Worm (Caenorhabditis elegans) whole organism, young adult: Measurements from ENCODE around the gene msp-10.
A peak's percentile ranks its signal among the peaks of the same experiment; 100 is the strongest.

Experiments used
- B0035.1 ChIP-seq: sonication (generic microtip); optimal IDR thresholded peaks from 2 replicates; lab custom pipeline; 2016; ENCODE audit warnings: missing genetic modification characterization, mild to moderate bottlenecking, missing compliant biosample characterization, missing genotype, missing genetic modification reagents
- C06A6.2 ChIP-seq: fragments of 200-800 bp; sonication (Bioruptor generic); conservative IDR thresholded peaks from 2 replicates; pipeline ENCODE4 v1.3.6; 2022; ENCODE audit warnings: missing genetic modification characterization, missing compliant biosample characterization
- C17E4.6 ChIP-seq: fragments of 200-800 bp; sonication (Bioruptor generic); IDR thresholded peaks from 2 replicates; pipeline ENCODE4 v1.3.6; 2022; ENCODE audit warnings: missing genetic modification reagents, missing genetic modification characterization, missing compliant biosample characterization
- F37B4.10 ChIP-seq: fragments of 200-800 bp; sonication (Bioruptor generic); IDR thresholded peaks from 2 replicates; pipeline ENCODE4 v1.3.6; 2022; ENCODE audit warnings: missing genetic modification characterization, missing compliant biosample characterization
- F49E8.2 ChIP-seq: sonication (generic microtip); optimal IDR thresholded peaks from 3 replicates; lab custom pipeline; 2017; ENCODE audit warnings: missing genetic modification characterization, mild to moderate bottlenecking, missing compliant biosample characterization, antibody characterized with exemption, moderate library complexity; ENCODE audit not compliant: insufficient read depth
- F55B11.4 ChIP-seq: sonication (generic microtip); optimal IDR thresholded peaks from 2 replicates; lab custom pipeline; 2016; ENCODE audit warnings: missing compliant biosample characterization, missing genetic modification characterization, borderline replicate concordance; ENCODE audit not compliant: insufficient read depth
- K11D2.4 ChIP-seq: fragments of 200-800 bp; sonication (Bioruptor generic); IDR thresholded peaks from 2 replicates; pipeline ENCODE4 v1.3.6; 2022; ENCODE audit warnings: missing genetic modification reagents, missing genetic modification characterization, missing compliant biosample characterization
- Y56A3A.18 ChIP-seq: fragments of 200-800 bp; sonication (Bioruptor generic); IDR thresholded peaks from 2 replicates; pipeline ENCODE4 v1.3.6; 2022; ENCODE audit warnings: missing genetic modification reagents, missing genetic modification characterization, missing compliant biosample characterization
- Y67H2A.10 ChIP-seq: fragments of 200-800 bp; sonication (Bioruptor generic); conservative IDR thresholded peaks from 2 replicates; pipeline ENCODE4 v1.3.6; 2022; ENCODE audit warnings: missing genetic modification reagents, missing genetic modification characterization, missing compliant biosample characterization
- Y95B8A.8 ChIP-seq: fragments of 200-800 bp; sonication (Bioruptor generic); IDR thresholded peaks from 2 replicates; pipeline ENCODE4 v1.3.6; 2022; ENCODE audit warnings: missing genetic modification reagents, missing genetic modification characterization, missing compliant biosample characterization
- aptf-3 ChIP-seq: fragments of 200-800 bp; sonication (Bioruptor generic); IDR thresholded peaks from 2 replicates; pipeline ENCODE4 v1.3.6; 2022; ENCODE audit warnings: missing genetic modification characterization, missing compliant biosample characterization
- athp-1 ChIP-seq: sonication (generic microtip); optimal IDR thresholded peaks from 2 replicates; lab custom pipeline; 2017; ENCODE audit warnings: mild to moderate bottlenecking, missing genetic modification characterization, missing compliant biosample characterization
- attf-3 ChIP-seq: fragments of 200-800 bp; sonication (Bioruptor generic); conservative IDR thresholded peaks from 2 replicates; pipeline ENCODE4 v1.3.6; 2022; ENCODE audit warnings: missing genetic modification reagents, missing genetic modification characterization, missing compliant biosample characterization
- attf-6 ChIP-seq: fragments of 200-800 bp; sonication (Bioruptor generic); IDR thresholded peaks from 2 replicates; pipeline ENCODE4 v1.3.6; 2022; ENCODE audit warnings: missing genetic modification reagents, missing genetic modification characterization, missing compliant biosample characterization
- bed-1 ChIP-seq: fragments of 200-800 bp; sonication (Bioruptor generic); IDR thresholded peaks from 2 replicates; pipeline ENCODE4 v1.3.6; 2022; ENCODE audit warnings: missing genetic modification reagents, missing genetic modification characterization, missing compliant biosample characterization
- ceh-27 ChIP-seq: fragments of 200-800 bp; sonication (Bioruptor generic); optimal IDR thresholded peaks from 2 replicates; lab custom pipeline; 2018; ENCODE audit warnings: mild to moderate bottlenecking, missing genetic modification characterization, moderate library complexity, missing compliant biosample characterization
- ceh-40 ChIP-seq: fragments of 200-800 bp; sonication (Bioruptor generic); IDR thresholded peaks from 2 replicates; pipeline ENCODE4 v1.3.6; 2022; ENCODE audit warnings: missing genetic modification characterization, missing compliant biosample characterization
- dpl-1 ChIP-seq: fragments of 150-350 bp; optimal IDR thresholded peaks from 2 replicates; lab custom pipeline; 2014; ENCODE audit warnings: missing biosample characterization, missing genetic modification reagents, missing genetic modification characterization
- egl-44 ChIP-seq: fragments of 200-800 bp; sonication (Bioruptor generic); IDR thresholded peaks from 2 replicates; pipeline ENCODE4 v1.3.6; 2022; ENCODE audit warnings: missing genetic modification reagents, missing genetic modification characterization, missing compliant biosample characterization
- egrh-3 ChIP-seq: fragments of 200-800 bp; sonication (Bioruptor generic); IDR thresholded peaks from 2 replicates; pipeline ENCODE4 v1.3.6; 2022; ENCODE audit warnings: missing genetic modification reagents, missing genetic modification characterization, missing compliant biosample characterization
- ekl-4 ChIP-seq: fragments of 200-800 bp; sonication (Bioruptor generic); IDR thresholded peaks from 2 replicates; pipeline ENCODE4 v1.3.6; 2022; ENCODE audit warnings: missing genetic modification reagents, missing genetic modification characterization, missing compliant biosample characterization
- fkh-3 ChIP-seq: sonication (generic microtip); optimal IDR thresholded peaks from 2 replicates; lab custom pipeline; 2016; ENCODE audit warnings: mild to moderate bottlenecking, missing genetic modification characterization, missing compliant biosample characterization
- hlh-12 ChIP-seq: sonication (generic microtip); optimal IDR thresholded peaks from 2 replicates; lab custom pipeline; 2016; ENCODE audit warnings: missing genetic modification characterization, missing compliant biosample characterization
- hlh-26 ChIP-seq: fragments of 200-800 bp; sonication (Bioruptor generic); conservative IDR thresholded peaks from 2 replicates; pipeline ENCODE4 v1.3.6; 2022; ENCODE audit warnings: missing genetic modification reagents, missing genetic modification characterization, missing compliant biosample characterization
- hmg-1.2 ChIP-seq: fragments of 200-800 bp; sonication (Bioruptor generic); IDR thresholded peaks from 2 replicates; pipeline ENCODE4 v1.3.6; 2022; ENCODE audit warnings: missing genetic modification reagents, missing genetic modification characterization, missing compliant biosample characterization
- hmg-20 ChIP-seq: fragments of 200-800 bp; sonication (Bioruptor generic); IDR thresholded peaks from 2 replicates; pipeline ENCODE4 v1.3.6; 2022; ENCODE audit warnings: missing genetic modification reagents, missing genetic modification characterization, missing compliant biosample characterization
- lin-54 ChIP-seq: fragments of 200-800 bp; sonication (Bioruptor generic); optimal IDR thresholded peaks from 2 replicates; lab custom pipeline; 2018; ENCODE audit warnings: mild to moderate bottlenecking, missing genetic modification characterization, missing compliant biosample characterization
- lsl-1 ChIP-seq: fragments of 200-800 bp; sonication (Bioruptor generic); optimal IDR thresholded peaks from 2 replicates; lab custom pipeline; 2018; ENCODE audit warnings: mild to moderate bottlenecking, missing genetic modification characterization, moderate library complexity, missing compliant biosample characterization
- lsy-27 ChIP-seq: sonication (generic microtip); optimal IDR thresholded peaks from 2 replicates; lab custom pipeline; 2017; ENCODE audit warnings: missing genetic modification characterization, mild to moderate bottlenecking, missing compliant biosample characterization, antibody characterized with exemption, missing genotype, borderline replicate concordance; ENCODE audit not compliant: insufficient read depth
- madf-6 ChIP-seq: fragments of 200-800 bp; sonication (Bioruptor generic); IDR thresholded peaks from 2 replicates; pipeline ENCODE4 v1.3.6; 2022; ENCODE audit warnings: missing genetic modification reagents, missing genetic modification characterization, missing compliant biosample characterization
- mcd-1 ChIP-seq: fragments of 200-800 bp; sonication (Bioruptor generic); IDR thresholded peaks from 2 replicates; pipeline ENCODE4 v1.3.6; 2022; ENCODE audit warnings: missing genetic modification reagents, missing genetic modification characterization, missing compliant biosample characterization
- mel-28 ChIP-seq: sonication (generic microtip); optimal IDR thresholded peaks from 2 replicates; lab custom pipeline; 2016; ENCODE audit warnings: borderline replicate concordance, mild to moderate bottlenecking, missing genetic modification characterization, missing compliant biosample characterization
- mes-4 ChIP-seq: sonication (generic microtip); optimal IDR thresholded peaks from 2 replicates; lab custom pipeline; 2016; ENCODE audit warnings: missing genotype, missing genetic modification characterization, missing compliant biosample characterization
- nhr-120 ChIP-seq: fragments of 200-800 bp; sonication (Bioruptor generic); IDR thresholded peaks from 2 replicates; pipeline ENCODE4 v1.3.6; 2022; ENCODE audit warnings: missing genetic modification characterization, missing compliant biosample characterization
- pbrm-1 ChIP-seq: fragments of 200-800 bp; sonication (Bioruptor generic); IDR thresholded peaks from 2 replicates; pipeline ENCODE4 v1.3.6; 2022; ENCODE audit warnings: missing genetic modification reagents, missing genetic modification characterization, missing compliant biosample characterization
- pha-4 ChIP-seq: fragments of 150-350 bp; sonication (generic microtip); optimal IDR thresholded peaks from 2 replicates; lab custom pipeline; 2014; ENCODE audit warnings: missing biosample characterization, missing genetic modification reagents, missing genetic modification characterization
- rec-8 ChIP-seq, 2 experiments: sonication (generic microtip); optimal IDR thresholded peaks; 2 replicates each; lab custom pipeline; 2016; ENCODE audit warnings: mild to moderate bottlenecking in 2 of 2, missing genetic modification characterization in 2 of 2, missing genetic modification reagents in 2 of 2, missing genotype in 2 of 2, missing biosample characterization in 1 of 2, missing compliant biosample characterization in 1 of 2, moderate library complexity in 1 of 2
- repo-1 ChIP-seq: sonication (generic microtip); optimal IDR thresholded peaks from 2 replicates; lab custom pipeline; 2017; ENCODE audit warnings: mild to moderate bottlenecking, missing genetic modification characterization, missing compliant biosample characterization
- sea-2 ChIP-seq: fragments of 200-800 bp; sonication (Bioruptor generic); IDR thresholded peaks from 2 replicates; pipeline ENCODE4 v1.3.6; 2022; ENCODE audit warnings: missing genetic modification characterization, missing compliant biosample characterization
- snpc-1.3 ChIP-seq: sonication (generic microtip); optimal IDR thresholded peaks from 2 replicates; lab custom pipeline; 2017; ENCODE audit warnings: missing genetic modification characterization, mild to moderate bottlenecking, missing compliant biosample characterization, antibody characterized with exemption, moderate library complexity, missing genotype, missing genetic modification reagents; ENCODE audit not compliant: insufficient read depth
- snpc-3.4 ChIP-seq: sonication (generic microtip); optimal IDR thresholded peaks from 2 replicates; lab custom pipeline; 2017; ENCODE audit warnings: missing genetic modification characterization, mild to moderate bottlenecking, missing compliant biosample characterization, antibody characterized with exemption, moderate library complexity, missing genotype, missing genetic modification reagents
- snpc-4 ChIP-seq, 5 experiments: fragments of 150-350 bp in 1 of 5; sonication (generic microtip) in 4 of 5; optimal IDR thresholded peaks; 2 replicates each; lab custom pipeline; 2014 to 2018; ENCODE audit warnings: missing genetic modification characterization in 5 of 5, missing biosample characterization in 3 of 5, antibody characterized with exemption in 2 of 5, mild to moderate bottlenecking in 2 of 5, missing compliant biosample characterization in 2 of 5, missing genotype in 2 of 5, moderate library complexity in 2 of 5, missing genetic modification reagents in 1 of 5
- sptf-2 ChIP-seq: fragments of 200-800 bp; sonication (Bioruptor generic); optimal IDR thresholded peaks from 2 replicates; lab custom pipeline; 2018; ENCODE audit warnings: mild to moderate bottlenecking, missing genetic modification characterization, missing compliant biosample characterization
- unc-130 ChIP-seq: sonication (generic microtip); optimal IDR thresholded peaks from 2 replicates; lab custom pipeline; 2016; ENCODE audit warnings: missing genetic modification reagents, missing genetic modification characterization, missing compliant biosample characterization
- zfh-2 ChIP-seq: fragments of 200-800 bp; sonication (Bioruptor generic); conservative IDR thresholded peaks from 2 replicates; pipeline ENCODE4 v1.3.6; 2022; ENCODE audit warnings: missing genetic modification reagents, missing genetic modification characterization, missing compliant biosample characterization
- ztf-25 ChIP-seq: fragments of 200-800 bp; sonication (Bioruptor generic); IDR thresholded peaks from 2 replicates; pipeline ENCODE4 v1.3.6; 2022; ENCODE audit warnings: missing genetic modification reagents, missing genetic modification characterization, missing compliant biosample characterization

msp-10 gene

ce11 chrIV:9852818-9853466 lies 15.5 kb downstream of the msp-10 start:
- TF ChIP-seq B0035.1 (tag; lab: Kevin White, UChicago), result no peak
- no peak for TF ChIP-seq F55B11.4 (tag; lab: Kevin White, UChicago)
- TF ChIP-seq ceh-40 (GFP tag; lab: Robert Waterston, UW), result no peak
- TF ChIP-seq ceh-27 (GFP tag; lab: Kevin White, UChicago), result no peak
- no peak for TF ChIP-seq snpc-3.4 (tag; lab: Kevin White, UChicago)
- no peak for TF ChIP-seq rec-8 (tag; optimal IDR thresholded peaks at IDR 0.05; lab: Kevin White, UChicago)
- 0 out of 2 replicates have a peak, but pooled peaks have one; percentile 20 for TF ChIP-seq Y56A3A.18 (GFP tag; lab: Robert Waterston, UW)
- no peak for TF ChIP-seq unc-130 (GFP tag; lab: Kevin White, UChicago)
- no peak for TF ChIP-seq ekl-4 (GFP tag; lab: Robert Waterston, UW)
- TF ChIP-seq aptf-3, result no peak
- no peak for TF ChIP-seq dpl-1
- TF ChIP-seq pha-4 (tag; lab: Kevin White, UChicago), result no peak
- no peak for TF ChIP-seq sptf-2 (GFP tag; lab: Kevin White, UChicago)
- TF ChIP-seq F49E8.2 (tag; lab: Kevin White, UChicago), result no peak
- no peak for TF ChIP-seq hlh-12 (tag; lab: Kevin White, UChicago)
- no peak for TF ChIP-seq mel-28 (tag; lab: Kevin White, UChicago)
- TF ChIP-seq C06A6.2, result no peak
- TF ChIP-seq mes-4 (tag; lab: Kevin White, UChicago), result no peak
- 0 out of 2 replicates have a peak, but pooled peaks have one; percentile 24 for TF ChIP-seq hlh-26 (GFP tag; lab: Robert Waterston, UW)
- TF ChIP-seq attf-3 (GFP tag; lab: Robert Waterston, UW), result no peak
- TF ChIP-seq zfh-2, result peak; percentile 76
- no peak for TF ChIP-seq pbrm-1 (GFP tag; lab: Robert Waterston, UW)
- TF ChIP-seq K11D2.4, result no peak
- no peak for TF ChIP-seq athp-1 (tag; lab: Kevin White, UChicago)
- no peak for TF ChIP-seq hmg-20 (GFP tag; lab: Robert Waterston, UW)
- no peak for TF ChIP-seq Y67H2A.10 (GFP tag; lab: Robert Waterston, UW)
- no peak for TF ChIP-seq egl-44 (GFP tag; lab: Robert Waterston, UW)
- no peak for TF ChIP-seq bed-1 (GFP tag; lab: Robert Waterston, UW)
- no peak for TF ChIP-seq lsl-1 (GFP tag; lab: Kevin White, UChicago)
- TF ChIP-seq ztf-25, result no peak
- no peak for TF ChIP-seq hmg-1.2 (GFP tag; lab: Robert Waterston, UW)
- no peak for TF ChIP-seq fkh-3 (tag; lab: Kevin White, UChicago)
- 0 out of 2 replicates have a peak, but pooled peaks have one; percentile 5 for TF ChIP-seq mcd-1
- no peak for TF ChIP-seq snpc-1.3
- no peak for TF ChIP-seq Y95B8A.8 (GFP tag; lab: Robert Waterston, UW)
- no peak for TF ChIP-seq attf-6 (GFP tag; lab: Robert Waterston, UW)
- TF ChIP-seq madf-6 (GFP tag; lab: Robert Waterston, UW), result no peak
- peak; percentile 73 for TF ChIP-seq egrh-3 (GFP tag; lab: Robert Waterston, UW)
- no peak for TF ChIP-seq repo-1 (tag; lab: Kevin White, UChicago)
- TF ChIP-seq lin-54 (GFP tag; lab: Kevin White, UChicago), result no peak
- no peak for TF ChIP-seq lsy-27 (tag; lab: Kevin White, UChicago)
- no peak for TF ChIP-seq snpc-4 (GFP tag; optimal IDR thresholded peaks at IDR 0.05; lab: Kevin White, UChicago)
- no peak for TF ChIP-seq snpc-4 (tag; optimal IDR thresholded peaks at IDR 0.05; lab: Kevin White, UChicago)
- TF ChIP-seq sea-2, result no peak
- TF ChIP-seq nhr-120 (GFP tag; lab: Robert Waterston, UW), result 0 out of 2 replicates have a peak, but pooled peaks have one; percentile 9
- no peak for TF ChIP-seq C17E4.6
- no peak for TF ChIP-seq F37B4.10 (GFP tag; lab: Robert Waterston, UW)
